Fruit fly (Drosophila melanogaster): ENCODE data around the gene Myo31DF.
A peak's percentile ranks its signal among the peaks of the same experiment; 100 is the strongest.

Gene Myo31DF

dm6 chr2L:10500309-10500974, 6.1 kb downstream of the Myo31DF start:
- no peak for TF ChIP-seq CG17801 (GFP tag; optimal IDR thresholded peaks at IDR 0.05; ENCODE audit: partially characterized antibody)

dm6 chr2L:10499608-10500007, 7.0 kb downstream of the Myo31DF start:
- TF ChIP-seq CG17801 (GFP tag; optimal IDR thresholded peaks at IDR 0.05; ENCODE audit: partially characterized antibody), result no peak

- TF ChIP-seq CG17801 (GFP tag; optimal IDR thresholded peaks at IDR 0.05; ENCODE audit: partially characterized antibody), result no peak
These were observed 9.3 kb downstream of the Myo31DF start for dm6 chr2L:10497106-10497800.

dm6 chr2L:10496338-10496737, 10.2 kb downstream of the Myo31DF start:
- no peak for TF ChIP-seq CG17801 (GFP tag; optimal IDR thresholded peaks at IDR 0.05; ENCODE audit: partially characterized antibody)

dm6 chr2L:10495495-10495894, 11.1 kb downstream of the Myo31DF start:
- TF ChIP-seq CG17801 (GFP tag; optimal IDR thresholded peaks at IDR 0.05; ENCODE audit: partially characterized antibody), result no peak

dm6 chr2L:10491354-10491753, 15.2 kb downstream of the Myo31DF start, which contains the start of gene CG13144:
Gene CG13144 (minus strand): TSS chr2L:10491454.
- TF ChIP-seq CG17801 (GFP tag; optimal IDR thresholded peaks at IDR 0.05; ENCODE audit: partially characterized antibody), result no peak

- TF ChIP-seq CG17801 (GFP tag; optimal IDR thresholded peaks at IDR 0.05; ENCODE audit: partially characterized antibody), result peak; percentile 32
These were observed 17.9 kb downstream of the Myo31DF start, which contains the start of the genes Cog4 and CG6144 for dm6 chr2L:10488484-10489223. Gene Cog4 (minus strand): TSS chr2L:10488622. Gene CG6144 (plus strand): TSS chr2L:10488694.

dm6 chr2L:10483073-10483472, 23.5 kb downstream of the Myo31DF start, which contains the start of gene Grip75:
Gene Grip75 (plus strand): TSS chr2L:10483295.
- no peak for TF ChIP-seq CG17801 (GFP tag; optimal IDR thresholded peaks at IDR 0.05; ENCODE audit: partially characterized antibody)

- peak; percentile 11 for TF ChIP-seq CG17801 (GFP tag; optimal IDR thresholded peaks at IDR 0.05; ENCODE audit: partially characterized antibody)
These were observed 26.7 kb downstream of the Myo31DF start for dm6 chr2L:10479859-10480258.

dm6 chr2L:10476879-10477278, 29.7 kb downstream of the Myo31DF start, which contains the start of gene RluA-2:
Gene RluA-2 (plus strand): TSS chr2L:10477073.
- no peak for TF ChIP-seq CG17801 (GFP tag; optimal IDR thresholded peaks at IDR 0.05; ENCODE audit: partially characterized antibody)

- no peak for TF ChIP-seq CG17801 (GFP tag; optimal IDR thresholded peaks at IDR 0.05; ENCODE audit: partially characterized antibody)
These were observed 31.8 kb downstream of the Myo31DF start for dm6 chr2L:10474815-10475214.

dm6 chr2L:10474268-10474678, 32.3 kb downstream of the Myo31DF start, which contains the start of gene RluA-1:
Gene RluA-1 (minus strand): TSS chr2L:10474349.
- TF ChIP-seq CG17801 (GFP tag; optimal IDR thresholded peaks at IDR 0.05; ENCODE audit: partially characterized antibody), result peak; percentile 72

dm6 chr2L:10472257-10472656, 34.3 kb downstream of the Myo31DF start:
- TF ChIP-seq CG17801 (GFP tag; optimal IDR thresholded peaks at IDR 0.05; ENCODE audit: partially characterized antibody), result no peak

dm6 chr2L:10470211-10470610, 36.4 kb downstream of the Myo31DF start:
- no peak for TF ChIP-seq CG17801 (GFP tag; optimal IDR thresholded peaks at IDR 0.05; ENCODE audit: partially characterized antibody)

dm6 chr2L:10468978-10469377, 37.6 kb downstream of the Myo31DF start:
- no peak for TF ChIP-seq CG17801 (GFP tag; optimal IDR thresholded peaks at IDR 0.05; ENCODE audit: partially characterized antibody)

Measured in ovary, adult (tissue).